Worm (Caenorhabditis elegans) whole organism, midembryonic: ENCODE measurements around the gene srx-1.

ENCODE experiments used
- med-1 ChIP-seq: sonication (generic microtip); optimal IDR thresholded peaks from 2 replicates; lab custom pipeline; 2017; ENCODE audit warnings: missing genetic modification characterization, mild to moderate bottlenecking, missing compliant biosample characterization, antibody characterized with exemption, missing genetic modification reagents; ENCODE audit not compliant: insufficient read depth
- ztf-29 ChIP-seq: fragments of 200-800 bp; sonication (Bioruptor generic); IDR thresholded peaks from 2 replicates; pipeline ENCODE4 v1.3.6; 2022; ENCODE audit warnings: missing genetic modification reagents, missing genetic modification characterization, missing compliant biosample characterization

DNA sequence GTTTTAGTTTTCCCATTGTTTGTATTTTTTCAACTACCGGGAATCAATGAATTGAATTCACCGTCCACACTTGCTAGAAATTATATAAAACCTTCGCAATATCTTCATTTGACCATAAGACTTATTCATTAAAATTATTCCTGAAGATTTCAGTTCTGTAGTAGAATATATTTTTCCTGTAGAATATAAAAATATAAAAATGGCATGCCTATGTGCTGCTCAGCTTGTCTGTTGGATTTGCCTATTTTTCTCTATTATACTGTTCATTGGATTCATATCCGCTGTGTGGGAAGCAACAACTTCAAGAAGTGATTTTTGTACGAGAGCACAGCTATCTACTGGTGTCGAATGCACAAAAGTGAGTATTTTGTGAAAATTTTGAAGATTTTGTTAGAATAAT is 11.8 kb upstream of the srx-1 start, which contains the start of gene F59E11.6:
- TF ChIP-seq ztf-29 (GFP tag; lab: Robert Waterston, UW): no peak
- no peak for TF ChIP-seq med-1 (GFP tag; lab: Kevin White, UChicago)
